Fruit fly (Drosophila melanogaster) whole organism, embryonic: ENCODE measurements around the gene Nagk.

Experiments
- Awh ChIP-seq: fragments of 200-800 bp; sonication (Bioruptor generic); IDR thresholded peaks from 2 replicates; pipeline ENCODE4, ENCODE4 v1.3.6; 2022; ENCODE audit warnings: missing biosample characterization, missing genetic modification characterization
- CG10543 ChIP-seq: fragments of 200-800 bp; sonication (Bioruptor generic); optimal IDR thresholded peaks from 3 replicates; lab custom pipeline; 2017; ENCODE audit warnings: missing biosample characterization, mild to moderate bottlenecking, missing genetic modification characterization, moderate library complexity
- CG10979 ChIP-seq: fragments of 200-800 bp; sonication (Bioruptor generic); optimal IDR thresholded peaks from 2 replicates; lab custom pipeline; 2018; ENCODE audit warnings: missing biosample characterization, mild to moderate bottlenecking, missing genetic modification characterization, moderate library complexity
- CG13894 ChIP-seq: fragments of 200-800 bp; sonication (Bioruptor generic); optimal IDR thresholded peaks from 3 replicates; lab custom pipeline; 2018; ENCODE audit warnings: missing biosample characterization, mild to moderate bottlenecking, missing genetic modification characterization, moderate library complexity
- CG15269 ChIP-seq: fragments of 200-800 bp; sonication (Bioruptor generic); optimal IDR thresholded peaks from 2 replicates; lab custom pipeline; 2018; ENCODE audit warnings: missing biosample characterization, mild to moderate bottlenecking, missing genetic modification characterization, moderate library complexity
- CG15514 ChIP-seq: fragments of 200-800 bp; sonication (Bioruptor generic); optimal IDR thresholded peaks from 3 replicates; lab custom pipeline; 2017; ENCODE audit warnings: missing biosample characterization, missing genetic modification characterization, mild to moderate bottlenecking, moderate library complexity, missing genetic modification reagents
- CG16815 ChIP-seq: fragments of 200-800 bp; sonication (Bioruptor generic); optimal IDR thresholded peaks from 3 replicates; lab custom pipeline; 2017; ENCODE audit warnings: missing biosample characterization, mild to moderate bottlenecking, missing genetic modification characterization
- CG2678 ChIP-seq: fragments of 200-800 bp; sonication (Bioruptor generic); optimal IDR thresholded peaks from 3 replicates; lab custom pipeline; 2019; ENCODE audit warnings: missing biosample characterization, mild to moderate bottlenecking, missing genetic modification characterization, moderate library complexity
- CG30403 ChIP-seq: fragments of 200-800 bp; sonication (Bioruptor generic); optimal IDR thresholded peaks from 3 replicates; lab custom pipeline; 2016; ENCODE audit warnings: missing biosample characterization, missing genetic modification characterization
- CG3726 ChIP-seq: fragments of 200-800 bp; sonication (Bioruptor generic); IDR thresholded peaks from 3 replicates; pipeline ENCODE4, ENCODE4 v1.3.6; 2022; ENCODE audit warnings: missing biosample characterization, missing genetic modification characterization
- CG3995 ChIP-seq: fragments of 200-800 bp; sonication (Bioruptor generic); optimal IDR thresholded peaks from 3 replicates; lab custom pipeline; 2016; ENCODE audit warnings: missing biosample characterization, missing genetic modification characterization
- CG7556 ChIP-seq: fragments of 200-800 bp; sonication (Bioruptor generic); optimal IDR thresholded peaks from 2 replicates; lab custom pipeline; 2017; ENCODE audit warnings: missing biosample characterization, mild to moderate bottlenecking, missing genetic modification characterization
- CG8281 ChIP-seq: fragments of 200-800 bp; sonication (Bioruptor generic); optimal IDR thresholded peaks from 2 replicates; lab custom pipeline; 2018; ENCODE audit warnings: missing biosample characterization, mild to moderate bottlenecking, missing genetic modification characterization, moderate library complexity
- CG9817 ChIP-seq: fragments of 200-800 bp; sonication (Bioruptor generic); optimal IDR thresholded peaks from 2 replicates; lab custom pipeline; 2018; ENCODE audit warnings: missing biosample characterization, mild to moderate bottlenecking, missing genetic modification characterization, moderate library complexity
- CrebB ChIP-seq: fragments of 200-800 bp; sonication (Bioruptor generic); optimal IDR thresholded peaks from 3 replicates; lab custom pipeline; 2018; ENCODE audit warnings: missing biosample characterization, mild to moderate bottlenecking, missing genetic modification characterization
- D ChIP-seq, 2 experiments: fragments of 200-800 bp in 1 of 2; fragments of >200 bp in 1 of 2; sonication (Bioruptor generic) in 1 of 2; optimal IDR thresholded peaks; 2 replicates in 1 of 2; 3 replicates in 1 of 2; lab custom pipeline; 2017; ENCODE audit warnings: mild to moderate bottlenecking in 1 of 2, missing biosample characterization in 1 of 2, missing genetic modification characterization in 1 of 2, missing genetic modification reagents in 1 of 2
- D19A ChIP-seq: fragments of 200-800 bp; optimal IDR thresholded peaks from 3 replicates; lab custom pipeline; 2019; ENCODE audit warnings: missing biosample characterization, mild to moderate bottlenecking, missing genetic modification characterization, moderate library complexity
- D19B ChIP-seq: fragments of 200-800 bp; sonication (Bioruptor generic); optimal IDR thresholded peaks from 2 replicates; lab custom pipeline; 2017; ENCODE audit warnings: missing biosample characterization, mild to moderate bottlenecking, missing genetic modification characterization
- Dek ChIP-seq: fragments of 200-800 bp; sonication (Bioruptor generic); optimal IDR thresholded peaks from 3 replicates; lab custom pipeline; 2019; ENCODE audit warnings: missing biosample characterization, mild to moderate bottlenecking, missing genetic modification characterization, moderate library complexity
- Fer3 ChIP-seq: fragments of 200-800 bp; sonication (Bioruptor generic); optimal IDR thresholded peaks from 2 replicates; lab custom pipeline; 2018; ENCODE audit warnings: missing biosample characterization, mild to moderate bottlenecking, missing genetic modification characterization, moderate library complexity
- HHEX ChIP-seq: fragments of 200-800 bp; sonication (Bioruptor generic); optimal IDR thresholded peaks from 3 replicates; lab custom pipeline; 2017; ENCODE audit warnings: missing biosample characterization, mild to moderate bottlenecking, missing genetic modification characterization, missing genetic modification reagents
- HLH3B ChIP-seq: fragments of 200-800 bp; sonication (Bioruptor generic); IDR thresholded peaks from 2 replicates; pipeline ENCODE4 v1.3.6; 2022; ENCODE audit warnings: missing biosample characterization, missing genetic modification characterization
- Hand ChIP-seq: fragments of 200-800 bp; sonication (Bioruptor generic); optimal IDR thresholded peaks from 2 replicates; lab custom pipeline; 2017; ENCODE audit warnings: mild to moderate bottlenecking, missing biosample characterization, missing genetic modification reagents, missing genetic modification characterization
- Meics ChIP-seq: fragments of 200-800 bp; sonication (Bioruptor generic); optimal IDR thresholded peaks from 2 replicates; lab custom pipeline; 2017; ENCODE audit warnings: missing biosample characterization, mild to moderate bottlenecking, missing genetic modification characterization
- Myb ChIP-seq: fragments of 200-800 bp; sonication (Bioruptor generic); optimal IDR thresholded peaks from 2 replicates; lab custom pipeline; 2016; ENCODE audit warnings: missing biosample characterization, missing genetic modification characterization
- Pdp1 ChIP-seq, 2 experiments: fragments of 200-800 bp; sonication (Bioruptor generic); optimal IDR thresholded peaks; 3 replicates each; lab custom pipeline; 2016; ENCODE audit warnings: missing biosample characterization in 2 of 2, missing genetic modification characterization in 2 of 2, mild to moderate bottlenecking in 1 of 2, moderate library complexity in 1 of 2
- Sox100B ChIP-seq: fragments of 200-800 bp; sonication (Bioruptor generic); optimal IDR thresholded peaks from 3 replicates; lab custom pipeline; 2018; ENCODE audit warnings: missing biosample characterization, mild to moderate bottlenecking, missing genetic modification characterization
- bbx ChIP-seq: fragments of 200-800 bp; sonication (Bioruptor generic); IDR thresholded peaks from 2 replicates; pipeline ENCODE4 v1.3.6; 2022; ENCODE audit warnings: missing biosample characterization, missing genetic modification characterization; ENCODE audit not compliant: partially characterized antibody
- chinmo ChIP-seq: fragments of 200-800 bp; sonication (Bioruptor generic); IDR thresholded peaks from 4 replicates; pipeline ENCODE4 v1.3.6; 2022; ENCODE audit warnings: missing biosample characterization, missing genetic modification characterization; ENCODE audit not compliant: partially characterized antibody
- corto ChIP-seq: fragments of 200-800 bp; sonication (Bioruptor generic); optimal IDR thresholded peaks from 2 replicates; lab custom pipeline; 2016; ENCODE audit warnings: missing biosample characterization, mild to moderate bottlenecking, missing genetic modification characterization, moderate library complexity
- dpn ChIP-seq, 2 experiments: fragments of 200-800 bp; sonication (Bioruptor generic); optimal IDR thresholded peaks; 3 replicates each; lab custom pipeline; 2016; ENCODE audit warnings: missing biosample characterization in 2 of 2, missing genetic modification characterization in 2 of 2
- en ChIP-seq: fragments of 200-800 bp; sonication (Bioruptor generic); optimal IDR thresholded peaks from 2 replicates; lab custom pipeline; 2016; ENCODE audit warnings: missing biosample characterization, missing genetic modification characterization
- eve ChIP-seq, 2 experiments: fragments of >200 bp; optimal IDR thresholded peaks; 2 replicates each; lab custom pipeline; 2017; ENCODE audit warnings: missing biosample characterization in 2 of 2, missing genetic modification characterization in 2 of 2
- ind ChIP-seq: fragments of 200-800 bp; sonication (Bioruptor generic); optimal IDR thresholded peaks from 3 replicates; lab custom pipeline; 2016; ENCODE audit warnings: missing biosample characterization, missing genetic modification characterization
- ken ChIP-seq: fragments of 200-800 bp; sonication (Bioruptor generic); IDR thresholded peaks from 3 replicates; pipeline ENCODE4 v1.3.6; 2022; ENCODE audit warnings: missing biosample characterization, missing genetic modification characterization
- lilli ChIP-seq: fragments of 200-800 bp; sonication (Bioruptor generic); optimal IDR thresholded peaks from 3 replicates; lab custom pipeline; 2016; ENCODE audit warnings: missing biosample characterization, missing genetic modification characterization
- lola ChIP-seq, 3 experiments: fragments of >200 bp in 2 of 3; fragments of 200-800 bp in 1 of 3; sonication (Bioruptor generic) in 1 of 3; optimal IDR thresholded peaks; 2 replicates each; lab custom pipeline; 2017 to 2019; ENCODE audit warnings: missing biosample characterization in 3 of 3, missing genetic modification characterization in 3 of 3, mild to moderate bottlenecking in 1 of 3, moderate library complexity in 1 of 3
- mirr ChIP-seq: fragments of 200-800 bp; sonication (Bioruptor generic); optimal IDR thresholded peaks from 3 replicates; lab custom pipeline; 2018; ENCODE audit warnings: missing biosample characterization, mild to moderate bottlenecking, missing genetic modification characterization
- ranshi ChIP-seq: fragments of 200-800 bp; sonication (Bioruptor generic); IDR thresholded peaks from 2 replicates; pipeline ENCODE4 v1.3.6; 2022; ENCODE audit warnings: missing biosample characterization, missing genetic modification characterization
- row ChIP-seq: fragments of 200-800 bp; sonication (Bioruptor generic); IDR thresholded peaks from 3 replicates; pipeline ENCODE4 v1.3.6; 2022; ENCODE audit warnings: missing biosample characterization, missing genetic modification characterization
- sd ChIP-seq: fragments of 200-800 bp; sonication (Bioruptor generic); optimal IDR thresholded peaks from 3 replicates; lab custom pipeline; 2018; ENCODE audit warnings: missing biosample characterization, mild to moderate bottlenecking, missing genetic modification characterization, moderate library complexity
- sens ChIP-seq: fragments of 200-800 bp; sonication (Bioruptor generic); peaks from one replicate; lab custom pipeline; 2016; ENCODE audit warnings: missing biosample characterization, missing genetic modification characterization
- slbo ChIP-seq: fragments of 200-800 bp; sonication (Bioruptor generic); IDR thresholded peaks from 2 replicates; pipeline ENCODE4 v1.3.6; 2022; ENCODE audit warnings: missing biosample characterization, missing genetic modification characterization
- so ChIP-seq: fragments of 200-800 bp; sonication (Bioruptor generic); IDR thresholded peaks from 3 replicates; pipeline ENCODE4 v1.3.6; 2022; ENCODE audit warnings: missing biosample characterization, missing genetic modification characterization
- vnd ChIP-seq: fragments of 200-800 bp; sonication (Bioruptor generic); IDR thresholded peaks from 3 replicates; pipeline ENCODE4 v1.3.6; 2022; ENCODE audit warnings: missing biosample characterization, missing genetic modification characterization; ENCODE audit not compliant: partially characterized antibody
- zfh2 ChIP-seq: fragments of 200-800 bp; sonication (Bioruptor generic); optimal IDR thresholded peaks from 2 replicates; lab custom pipeline; 2016; ENCODE audit warnings: missing biosample characterization, missing genetic modification characterization

Gene Nagk

dm6 chr3R:15293878-15294350, 49.1 kb downstream of the Nagk start:
- TF ChIP-seq D (optimal IDR thresholded peaks at IDR 0.05; lab: Kevin White, UChicago) = no peak
- TF ChIP-seq D (GFP tag; optimal IDR thresholded peaks at IDR 0.05; lab: Kevin White, UChicago) = no peak
- TF ChIP-seq row = peak; percentile 3; the same call in 1 of the 3 replicates
- no peak for TF ChIP-seq lilli (GFP tag; lab: Kevin White, UChicago)
- 0 out of 4 replicates have a peak, but pooled peaks have one; percentile 4 for TF ChIP-seq chinmo
- no peak for TF ChIP-seq vnd
- peak in 1 of 2 experiments; percentile 88 for TF ChIP-seq Pdp1 (GFP tag; optimal IDR thresholded peaks at IDR 0.05; lab: Kevin White, UChicago)
- no peak for TF ChIP-seq en
- peak; percentile 15 for TF ChIP-seq CG30403
- peak; percentile 37 for TF ChIP-seq sens (GFP tag; lab: Kevin White, UChicago)
- peak; percentile 37 for TF ChIP-seq CG13894 (tag; lab: Kevin White, UChicago)
- peak; percentile 73 for TF ChIP-seq CG15514
- no peak for TF ChIP-seq CG3726 (GFP tag; lab: Robert Waterston, UW)
- TF ChIP-seq ken (GFP tag; lab: Robert Waterston, UW) = 0 out of 3 replicates have a peak, but pooled peaks have one; percentile 12
- TF ChIP-seq so (GFP tag; lab: Robert Waterston, UW) = 0 out of 3 replicates have a peak, but pooled peaks have one; percentile 28
- peak; percentile 100 for TF ChIP-seq CG8281 (tag; lab: Kevin White, UChicago)
- peak; percentile 59 for TF ChIP-seq mirr (GFP tag; lab: Kevin White, UChicago)
- TF ChIP-seq CrebB = no peak
- TF ChIP-seq bbx (GFP tag; lab: Robert Waterston, UW) = peak; percentile 24; the same call in 1 of the 2 replicates

dm6 chr3R:15293005-15293877, 49.8 kb downstream of the Nagk start:
- TF ChIP-seq row (peak; percentile 44; the same call in 1 of the 3 replicates), corto (peak; percentile 4), HLH3B (GFP tag; lab: Robert Waterston, UW) (0 out of 2 replicates have a peak, but pooled peaks have one; percentile 15), lola (GFP tag; optimal IDR thresholded peaks at IDR 0.05; lab: Kevin White, UChicago) (no peak), sd (tag; lab: Kevin White, UChicago) (peak; percentile 82), CG10979 (peak; percentile 25), Fer3 (tag; lab: Kevin White, UChicago) (peak; percentile 3), slbo (GFP tag; lab: Robert Waterston, UW) (0 out of 2 replicates have a peak, but pooled peaks have one; percentile 21), CG9817 (tag; lab: Kevin White, UChicago) (peak; percentile 5), Dek (peak; percentile 13), Sox100B (peak; percentile 29), CG3995 (GFP tag; lab: Kevin White, UChicago) (no peak), D19A (tag; lab: Kevin White, UChicago) (peak; percentile 84), dpn (GFP tag; optimal IDR thresholded peaks at IDR 0.05; lab: Kevin White, UChicago) (peak in 1 of 2 experiments; percentile 1), ind (GFP tag; lab: Kevin White, UChicago) (peak; percentile 12), eve (GFP tag; optimal IDR thresholded peaks at IDR 0.05; lab: Kevin White, UChicago) (peak in 1 of 2 experiments; percentile 68), Hand (GFP tag; lab: Kevin White, UChicago) (no peak), CG2678 (tag; lab: Kevin White, UChicago) (peak; percentile 54), HHEX (GFP tag; lab: Kevin White, UChicago) (peak; percentile 7), D19B (GFP tag; lab: Kevin White, UChicago) (peak; percentile 53), CG16815 (no peak), ranshi (no peak), zfh2 (GFP tag; lab: Kevin White, UChicago) (peak; percentile 32), CG7556 (GFP tag; lab: Kevin White, UChicago) (peak; percentile 26), CG15269 (peak; percentile 1), Myb (GFP tag; lab: Kevin White, UChicago) (peak; percentile 7), Meics (peak; percentile 33), Awh (peak; percentile 69), CG10543 (GFP tag; lab: Kevin White, UChicago) (no peak)
